Fruit fly (Drosophila melanogaster): Measurements from ENCODE around the gene Tudor-SN.
A peak's percentile ranks its signal among the peaks of the same experiment; 100 is the strongest.

Gene Tudor-SN

dm6 chr3L:257618-258475, 6.3 kb downstream of the Tudor-SN start, which contains the start of the genes DIP2 and wac:
DIP2 (minus strand) TSS chr3L:257954.
wac (plus strand) TSS chr3L:258176.
- TF ChIP-seq usp (GFP tag; optimal IDR thresholded peaks at IDR 0.05) (no peak), psq (optimal IDR thresholded peaks at IDR 0.05) (no peak), Dll (optimal IDR thresholded peaks at IDR 0.05) (no peak), EcR (GFP tag; optimal IDR thresholded peaks at IDR 0.05) (no peak), pan (optimal IDR thresholded peaks at IDR 0.05) (no peak), CG8478 (optimal IDR thresholded peaks at IDR 0.05) (no peak)

DNA sequence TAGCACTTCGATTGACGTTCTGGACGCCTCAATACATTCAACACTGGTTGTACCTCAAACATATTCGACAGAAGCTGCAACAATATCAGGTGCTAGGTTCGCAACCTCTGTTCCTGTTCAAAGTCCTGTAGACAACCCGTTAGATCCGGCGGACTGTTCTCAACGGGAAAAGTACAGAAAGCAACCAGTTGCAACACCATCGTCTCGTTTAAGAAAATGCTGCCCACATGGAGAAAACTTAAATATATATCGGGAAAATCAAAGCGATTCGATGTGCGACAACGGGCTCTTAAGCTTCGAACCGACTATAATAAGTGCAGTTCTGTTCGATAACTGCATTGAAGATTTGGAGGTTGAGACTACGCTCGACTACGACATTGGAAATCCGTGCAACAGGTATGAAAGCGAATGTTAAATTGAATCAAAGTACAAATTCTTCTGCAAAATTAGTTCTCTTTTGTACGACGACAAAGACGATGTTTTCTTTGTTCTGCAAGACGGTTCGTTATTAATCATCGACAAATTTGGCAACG, 15.9 kb downstream of the Tudor-SN start:
- TF ChIP-seq CG8478 (optimal IDR thresholded peaks at IDR 0.05) (no peak), psq (optimal IDR thresholded peaks at IDR 0.05) (no peak), usp (GFP tag; optimal IDR thresholded peaks at IDR 0.05) (no peak), EcR (GFP tag; optimal IDR thresholded peaks at IDR 0.05) (no peak), pan (optimal IDR thresholded peaks at IDR 0.05) (no peak), Dll (optimal IDR thresholded peaks at IDR 0.05) (no peak)

DNA sequence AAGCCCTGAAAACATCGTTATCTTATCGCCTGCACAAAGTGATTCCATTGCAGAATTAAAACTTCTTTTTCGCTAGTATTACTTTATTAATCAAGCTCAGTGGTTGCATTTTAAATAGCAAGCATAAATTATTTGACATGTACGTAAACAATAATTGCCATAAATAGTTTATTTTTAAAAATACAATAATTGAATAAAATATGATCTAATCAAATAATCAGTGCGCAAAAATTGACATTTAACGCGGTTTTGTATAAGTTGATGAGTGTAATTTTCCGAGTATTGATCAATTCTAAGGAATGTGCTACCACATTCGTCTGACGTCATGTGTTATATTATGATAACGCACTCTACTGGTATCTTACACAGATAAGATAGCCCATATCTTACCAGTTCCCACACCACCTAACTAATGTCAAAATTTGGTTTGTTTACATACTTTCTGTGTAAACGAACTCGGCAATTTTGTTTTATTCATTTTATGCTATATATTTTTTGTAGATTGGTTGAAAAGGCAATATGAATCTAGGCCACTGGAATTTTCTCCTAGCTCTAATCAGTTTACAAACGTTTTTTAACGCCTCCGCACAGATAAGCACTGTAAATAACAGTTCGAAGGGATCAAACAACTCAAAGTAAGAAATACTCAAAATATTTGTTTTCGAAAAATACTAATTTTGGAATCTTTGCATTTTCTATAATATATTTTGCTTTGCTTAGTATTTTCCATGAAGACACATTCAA, 16.5 kb downstream of the Tudor-SN start, which contains the start of gene mthl14:
TSS of gene mthl14 (plus strand) at position 10 of the 744 bp plus-strand sequence.
- no peak for TF ChIP-seq EcR (GFP tag; optimal IDR thresholded peaks at IDR 0.05)
- no peak for TF ChIP-seq CG8478 (optimal IDR thresholded peaks at IDR 0.05)
- TF ChIP-seq pan (optimal IDR thresholded peaks at IDR 0.05), result no peak
- TF ChIP-seq psq (optimal IDR thresholded peaks at IDR 0.05), result no peak
- no peak for TF ChIP-seq Dll (optimal IDR thresholded peaks at IDR 0.05)
- no peak for TF ChIP-seq usp (GFP tag; optimal IDR thresholded peaks at IDR 0.05)

dm6 chr3L:246644-247199, 17.5 kb downstream of the Tudor-SN start:
- TF ChIP-seq psq (optimal IDR thresholded peaks at IDR 0.05) (no peak), usp (GFP tag; optimal IDR thresholded peaks at IDR 0.05) (no peak), Dll (optimal IDR thresholded peaks at IDR 0.05) (no peak), CG8478 (optimal IDR thresholded peaks at IDR 0.05) (no peak), EcR (GFP tag; optimal IDR thresholded peaks at IDR 0.05) (no peak), pan (optimal IDR thresholded peaks at IDR 0.05) (no peak)

- no peak for TF ChIP-seq pan (optimal IDR thresholded peaks at IDR 0.05)
- no peak for TF ChIP-seq Dll (optimal IDR thresholded peaks at IDR 0.05)
Measured at dm6 chr3L:234337-234736, 29.8 kb downstream of the Tudor-SN start.

- TF ChIP-seq psq (optimal IDR thresholded peaks at IDR 0.05) (no peak), pan (optimal IDR thresholded peaks at IDR 0.05) (no peak), CG8478 (optimal IDR thresholded peaks at IDR 0.05) (no peak), Dll (optimal IDR thresholded peaks at IDR 0.05) (no peak)
Measured at dm6 chr3L:233251-233650, 30.9 kb downstream of the Tudor-SN start, which contains the start of gene CG34453. CG34453 (minus strand) TSS chr3L:233351.

DNA sequence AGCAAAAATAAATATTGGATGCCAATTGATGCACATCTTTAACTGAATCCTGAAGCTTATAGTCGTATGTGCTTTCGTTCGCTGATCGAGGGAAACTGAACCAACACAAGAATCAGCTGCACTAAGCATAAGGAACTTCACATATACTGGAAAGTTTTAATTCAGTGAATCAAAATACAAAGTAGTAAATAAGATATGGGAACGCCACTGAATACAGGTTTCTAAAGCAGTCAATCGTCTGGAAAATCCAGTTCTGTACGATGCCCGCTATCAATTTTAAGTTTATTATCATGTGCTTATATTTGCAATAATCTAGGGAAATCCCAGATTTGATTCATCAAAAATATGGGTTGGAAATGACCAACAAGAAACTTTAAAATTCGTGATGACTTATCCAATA, 31.9 kb downstream of the Tudor-SN start, which contains the start of gene CG34454:
TSS of gene CG34454 (minus strand) at position 84 of the 400 bp plus-strand sequence.
- TF ChIP-seq usp (GFP tag; optimal IDR thresholded peaks at IDR 0.05), result no peak
- no peak for TF ChIP-seq pan (optimal IDR thresholded peaks at IDR 0.05)
- no peak for TF ChIP-seq psq (optimal IDR thresholded peaks at IDR 0.05)
- TF ChIP-seq EcR (GFP tag; optimal IDR thresholded peaks at IDR 0.05), result no peak
- no peak for TF ChIP-seq Dll (optimal IDR thresholded peaks at IDR 0.05)
- no peak for TF ChIP-seq CG8478 (optimal IDR thresholded peaks at IDR 0.05)

- TF ChIP-seq CG8478 (optimal IDR thresholded peaks at IDR 0.05), result no peak
- no peak for TF ChIP-seq Dll (optimal IDR thresholded peaks at IDR 0.05)
- no peak for TF ChIP-seq usp (GFP tag; optimal IDR thresholded peaks at IDR 0.05)
- TF ChIP-seq psq (optimal IDR thresholded peaks at IDR 0.05), result no peak
- no peak for TF ChIP-seq pan (optimal IDR thresholded peaks at IDR 0.05)
- TF ChIP-seq EcR (GFP tag; optimal IDR thresholded peaks at IDR 0.05), result no peak
Measured at dm6 chr3L:231504-231903, 32.7 kb downstream of the Tudor-SN start, which contains the start of gene CG42846. CG42846 (minus strand) TSS chr3L:231604.

DNA sequence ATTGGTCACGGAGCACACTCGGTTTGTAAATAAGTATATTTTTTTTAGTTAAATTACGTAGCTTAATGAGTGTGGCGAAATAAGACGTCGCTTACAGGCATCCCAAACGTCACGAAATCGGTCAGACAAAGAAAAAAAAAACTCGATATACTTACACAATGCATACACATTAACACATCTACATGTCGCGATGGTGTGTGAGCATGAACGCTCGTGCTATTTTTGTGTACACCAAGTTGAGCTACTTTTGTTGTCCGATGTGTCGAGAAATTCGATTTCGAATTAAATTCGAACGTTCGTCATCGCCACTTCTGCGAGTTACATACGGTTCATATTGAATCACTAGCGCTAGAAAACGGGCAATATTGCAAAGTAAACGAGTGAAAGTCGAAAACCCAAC, 39.1 kb downstream of the Tudor-SN start:
- TF ChIP-seq EcR (GFP tag; optimal IDR thresholded peaks at IDR 0.05) (no peak), Dll (optimal IDR thresholded peaks at IDR 0.05) (no peak), usp (GFP tag; optimal IDR thresholded peaks at IDR 0.05) (no peak), pan (optimal IDR thresholded peaks at IDR 0.05) (no peak), CG8478 (optimal IDR thresholded peaks at IDR 0.05) (no peak), psq (optimal IDR thresholded peaks at IDR 0.05) (no peak)

DNA sequence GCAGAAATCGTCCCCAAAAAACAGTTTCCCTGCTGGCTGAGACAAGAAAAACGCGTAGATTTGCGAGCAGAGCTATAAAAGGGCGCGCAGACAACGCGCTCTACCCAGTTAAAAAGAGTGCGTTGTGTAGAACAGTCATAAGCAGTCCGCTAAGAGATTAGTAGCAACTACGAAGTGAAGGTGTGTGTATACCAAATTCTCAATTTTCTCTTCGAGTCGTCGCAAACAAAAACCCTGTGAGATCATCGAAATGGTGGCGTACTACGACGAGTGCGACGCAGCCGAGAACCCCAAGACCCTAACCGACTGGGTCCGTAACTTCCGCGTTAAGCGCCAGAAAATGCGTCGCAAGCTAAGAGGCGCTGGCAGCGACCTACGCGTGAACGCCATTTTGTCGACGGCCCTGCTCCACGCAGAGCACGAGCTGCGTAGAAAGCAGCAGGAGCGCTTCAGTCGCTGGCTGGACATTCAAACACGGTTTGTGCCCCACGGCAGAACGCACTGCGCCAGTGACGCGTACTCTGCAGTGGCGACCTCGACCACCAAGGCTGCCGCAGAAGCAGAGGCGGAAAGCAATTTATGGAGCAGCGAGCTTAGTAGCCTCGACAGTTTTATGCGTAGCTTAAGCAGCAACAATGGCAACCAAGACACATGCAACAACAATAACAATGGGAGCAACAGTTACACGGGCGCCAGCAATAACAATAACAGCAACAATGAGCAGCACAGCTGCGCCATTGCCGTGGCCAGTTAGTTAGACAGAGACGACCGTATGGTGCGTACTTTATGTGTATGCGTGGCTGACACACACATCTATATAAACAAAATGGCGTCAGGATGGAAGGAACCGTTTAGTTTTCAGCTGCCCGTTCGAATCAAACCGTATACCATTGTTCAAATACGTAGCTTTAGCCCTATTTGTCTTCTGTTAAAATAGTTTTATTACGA, 39.9 kb downstream of the Tudor-SN start:
- TF ChIP-seq usp (GFP tag; optimal IDR thresholded peaks at IDR 0.05) (no peak), psq (optimal IDR thresholded peaks at IDR 0.05) (no peak), Dll (optimal IDR thresholded peaks at IDR 0.05) (no peak), EcR (GFP tag; optimal IDR thresholded peaks at IDR 0.05) (no peak), CG8478 (optimal IDR thresholded peaks at IDR 0.05) (peak; percentile 45)

All from whole organism.